Fruit fly (Drosophila melanogaster) whole organism, pupa: ENCODE results near the gene CG13038.

Experiments
- CG10348 ChIP-seq: fragments of 200-800 bp; sonication (Bioruptor generic); IDR thresholded peaks from 2 replicates; pipeline ENCODE4 v1.3.6; 2022; ENCODE audit warnings: missing biosample characterization, missing genetic modification characterization
- CG12605 ChIP-seq: fragments of 200-800 bp; sonication (Bioruptor generic); IDR thresholded peaks from 2 replicates; pipeline ENCODE4 v1.3.6; 2022; ENCODE audit warnings: missing biosample characterization, missing genetic modification characterization
- CG13204 ChIP-seq: fragments of 200-800 bp; sonication (Bioruptor generic); optimal IDR thresholded peaks from 2 replicates; lab custom pipeline; 2018; ENCODE audit warnings: missing biosample characterization, mild to moderate bottlenecking, missing genetic modification characterization, moderate library complexity
- CG14655 ChIP-seq: fragments of 200-800 bp; sonication (Bioruptor generic); optimal IDR thresholded peaks from 3 replicates; lab custom pipeline; 2017; ENCODE audit warnings: mild to moderate bottlenecking, missing biosample characterization, missing genetic modification reagents, missing genetic modification characterization
- CG15710 ChIP-seq: fragments of 200-800 bp; sonication (Bioruptor generic); optimal IDR thresholded peaks from 2 replicates; lab custom pipeline; 2018; ENCODE audit warnings: missing biosample characterization, mild to moderate bottlenecking, missing genetic modification characterization, moderate library complexity
- CG17806 ChIP-seq: fragments of 200-800 bp; sonication (Bioruptor generic); optimal IDR thresholded peaks from 2 replicates; lab custom pipeline; 2018; ENCODE audit warnings: missing biosample characterization, mild to moderate bottlenecking, missing genetic modification characterization, moderate library complexity
- CG32121 ChIP-seq: fragments of 200-800 bp; sonication (Bioruptor generic); IDR thresholded peaks from 2 replicates; pipeline ENCODE4 v1.3.6; 2022; ENCODE audit warnings: missing biosample characterization, missing genetic modification characterization
- CG34367 ChIP-seq: fragments of 200-800 bp; sonication (Bioruptor generic); optimal IDR thresholded peaks from 2 replicates; lab custom pipeline; 2018; ENCODE audit warnings: missing biosample characterization, mild to moderate bottlenecking, missing genetic modification characterization
- CG4496 ChIP-seq: fragments of 200-800 bp; sonication (Bioruptor generic); IDR thresholded peaks from 3 replicates; pipeline ENCODE4 v1.3.6; 2022; ENCODE audit warnings: missing biosample characterization, missing genetic modification characterization
- CG8159 ChIP-seq: fragments of 200-800 bp; sonication (Bioruptor generic); optimal IDR thresholded peaks from 3 replicates; lab custom pipeline; 2018; ENCODE audit warnings: missing biosample characterization, mild to moderate bottlenecking, missing genetic modification characterization, moderate library complexity
- CG8301 ChIP-seq: fragments of 200-800 bp; sonication (Bioruptor generic); optimal IDR thresholded peaks from 2 replicates; lab custom pipeline; 2018; ENCODE audit warnings: missing biosample characterization, mild to moderate bottlenecking, missing genetic modification characterization
- CG9948 ChIP-seq: fragments of 200-800 bp; sonication (Bioruptor generic); optimal IDR thresholded peaks from 2 replicates; lab custom pipeline; 2018; ENCODE audit warnings: missing biosample characterization, mild to moderate bottlenecking, missing genetic modification characterization, moderate library complexity
- D1 ChIP-seq: fragments of 200-800 bp; sonication (Bioruptor generic); optimal IDR thresholded peaks from 2 replicates; lab custom pipeline; 2018; ENCODE audit warnings: missing biosample characterization, mild to moderate bottlenecking, missing genetic modification characterization, moderate library complexity
- EcR ChIP-seq: fragments of 200-800 bp; sonication (Bioruptor generic); optimal IDR thresholded peaks from 3 replicates; lab custom pipeline; 2019; ENCODE audit warnings: missing biosample characterization, missing genetic modification characterization, mild to moderate bottlenecking, moderate library complexity, missing genetic modification reagents
- Ets98B ChIP-seq: fragments of 200-800 bp; sonication (Bioruptor generic); IDR thresholded peaks from 2 replicates; pipeline ENCODE4 v1.3.6; 2022; ENCODE audit warnings: missing biosample characterization, missing genetic modification characterization
- Pif1A ChIP-seq: fragments of 200-800 bp; sonication (Bioruptor generic); optimal IDR thresholded peaks from 3 replicates; lab custom pipeline; 2016; ENCODE audit warnings: missing biosample characterization, missing genetic modification characterization
- Pif1B ChIP-seq: fragments of 200-800 bp; sonication (Bioruptor generic); optimal IDR thresholded peaks from 3 replicates; lab custom pipeline; 2016; ENCODE audit warnings: missing biosample characterization, missing genetic modification characterization
- Snoo ChIP-seq: fragments of 200-800 bp; sonication (Bioruptor generic); optimal IDR thresholded peaks from 3 replicates; lab custom pipeline; 2017; ENCODE audit warnings: missing biosample characterization, mild to moderate bottlenecking, missing genetic modification characterization, inconsistent platforms
- fd96Ca ChIP-seq: fragments of 200-800 bp; sonication (Bioruptor generic); IDR thresholded peaks from 3 replicates; pipeline ENCODE4 v1.3.6; 2022; ENCODE audit warnings: missing biosample characterization, missing genetic modification characterization
- gl ChIP-seq: fragments of 200-800 bp; sonication (Bioruptor generic); optimal IDR thresholded peaks from 2 replicates; lab custom pipeline; 2018; ENCODE audit warnings: missing biosample characterization, mild to moderate bottlenecking, missing genetic modification characterization
- rn ChIP-seq: fragments of 200-800 bp; sonication (Bioruptor generic); IDR thresholded peaks from 2 replicates; pipeline ENCODE4 v1.3.6; 2022; ENCODE audit warnings: missing biosample characterization, missing genetic modification characterization

CG13038 gene

DNA sequence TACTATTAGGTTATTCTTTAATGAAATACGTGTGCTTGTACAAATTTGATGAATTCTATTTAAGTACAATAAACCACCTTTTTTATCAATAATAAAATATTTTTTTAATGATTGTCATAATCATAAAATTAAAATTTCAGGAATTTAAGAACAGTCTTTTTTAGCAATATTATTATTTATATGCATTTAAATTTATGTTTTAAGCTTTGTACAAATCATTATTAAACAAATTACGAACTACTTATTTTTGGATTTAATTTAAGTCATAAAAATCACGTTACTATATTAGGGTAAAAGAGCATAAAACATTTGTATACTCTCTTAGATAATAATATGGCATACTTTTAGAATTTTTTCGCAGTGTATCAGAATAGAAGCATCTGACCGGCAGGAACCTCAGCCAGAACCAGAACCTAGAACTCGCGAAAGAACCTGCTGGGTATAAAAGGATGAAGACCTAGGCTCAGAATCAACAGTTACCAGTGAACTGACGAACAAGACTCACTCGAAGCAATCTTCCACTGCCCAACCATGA is 34.5 kb upstream of the CG13038 start, which contains the start of gene Cpr72Ea:
Cpr72Ea (plus strand) TSS at position 485 of the 535 bp plus-strand sequence.
- TF ChIP-seq D1 (peak; percentile 49), CG32121 (GFP tag; lab: Robert Waterston, UW) (no peak), CG10348 (no peak), CG8301 (no peak), CG14655 (GFP tag; lab: Kevin White, UChicago) (peak; percentile 39), CG34367 (tag; lab: Kevin White, UChicago) (peak; percentile 17), Pif1A (GFP tag; lab: Kevin White, UChicago) (no peak), CG13204 (GFP tag; lab: Kevin White, UChicago) (no peak), CG12605 (no peak), Ets98B (GFP tag; lab: Robert Waterston, UW) (no peak), CG17806 (peak; percentile 6), CG15710 (peak; percentile 55), EcR (GFP tag; lab: Kevin White, UChicago) (no peak), fd96Ca (GFP tag; lab: Robert Waterston, UW) (no peak), CG9948 (tag; lab: Kevin White, UChicago) (peak; percentile 73), CG8159 (tag; lab: Kevin White, UChicago) (peak; percentile 72), Pif1B (GFP tag; lab: Kevin White, UChicago) (no peak), CG4496 (GFP tag; lab: Robert Waterston, UW) (no peak), gl (tag; lab: Kevin White, UChicago) (no peak), Snoo (tag; lab: Kevin White, UChicago) (no peak), rn (GFP tag; lab: Robert Waterston, UW) (no peak)

DNA sequence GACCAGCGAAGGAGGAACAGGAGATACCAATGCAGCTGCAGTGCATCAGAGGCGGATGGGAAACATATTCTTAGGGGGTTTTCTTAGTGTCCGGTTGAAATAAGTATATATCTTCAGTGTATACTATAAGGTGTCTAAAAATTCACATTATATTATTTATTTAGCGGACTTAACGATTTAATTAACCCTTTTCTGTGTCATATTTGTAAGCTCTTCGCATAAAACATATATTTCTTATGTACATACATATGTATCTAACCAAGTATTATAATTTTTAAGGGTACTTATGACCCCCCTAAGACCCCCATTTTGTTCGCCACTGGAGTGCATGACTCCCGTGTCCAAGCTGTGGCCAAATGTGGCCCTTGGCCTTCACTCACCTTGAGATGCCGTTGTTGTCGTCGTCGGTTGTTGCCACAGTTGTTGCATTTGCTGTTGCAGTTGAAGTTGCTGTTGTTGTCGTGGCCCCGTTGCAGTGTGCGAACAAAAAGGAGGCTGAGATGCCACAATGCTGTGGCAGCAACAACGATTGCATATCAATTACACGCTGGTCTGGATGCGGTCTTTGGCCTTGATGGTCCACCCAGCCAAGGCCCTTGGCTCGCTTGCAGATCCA is 33.6 kb upstream of the CG13038 start:
- peak; percentile 97 for TF ChIP-seq CG15710
- TF ChIP-seq rn (GFP tag; lab: Robert Waterston, UW): no peak
- TF ChIP-seq CG32121 (GFP tag; lab: Robert Waterston, UW): no peak
- peak; percentile 98 for TF ChIP-seq CG9948 (tag; lab: Kevin White, UChicago)
- TF ChIP-seq CG8159 (tag; lab: Kevin White, UChicago): peak; percentile 98
- no peak for TF ChIP-seq CG10348
- TF ChIP-seq gl (tag; lab: Kevin White, UChicago): peak; percentile 86
- TF ChIP-seq EcR (GFP tag; lab: Kevin White, UChicago): peak; percentile 91
- peak; percentile 94 for TF ChIP-seq CG17806
- TF ChIP-seq CG34367 (tag; lab: Kevin White, UChicago): peak; percentile 95
- peak; percentile 93 for TF ChIP-seq D1
- TF ChIP-seq CG13204 (GFP tag; lab: Kevin White, UChicago): peak; percentile 90
- no peak for TF ChIP-seq CG4496 (GFP tag; lab: Robert Waterston, UW)
- TF ChIP-seq Ets98B (GFP tag; lab: Robert Waterston, UW): no peak
- no peak for TF ChIP-seq CG12605
- TF ChIP-seq Pif1A (GFP tag; lab: Kevin White, UChicago): peak; percentile 83
- peak; percentile 73 for TF ChIP-seq Snoo (tag; lab: Kevin White, UChicago)
- peak; percentile 83 for TF ChIP-seq CG14655 (GFP tag; lab: Kevin White, UChicago)
- TF ChIP-seq Pif1B (GFP tag; lab: Kevin White, UChicago): peak; percentile 84
- peak; percentile 67 for TF ChIP-seq CG8301
- TF ChIP-seq fd96Ca (GFP tag; lab: Robert Waterston, UW): 0 out of 3 replicates have a peak, but pooled peaks have one; percentile 22

DNA sequence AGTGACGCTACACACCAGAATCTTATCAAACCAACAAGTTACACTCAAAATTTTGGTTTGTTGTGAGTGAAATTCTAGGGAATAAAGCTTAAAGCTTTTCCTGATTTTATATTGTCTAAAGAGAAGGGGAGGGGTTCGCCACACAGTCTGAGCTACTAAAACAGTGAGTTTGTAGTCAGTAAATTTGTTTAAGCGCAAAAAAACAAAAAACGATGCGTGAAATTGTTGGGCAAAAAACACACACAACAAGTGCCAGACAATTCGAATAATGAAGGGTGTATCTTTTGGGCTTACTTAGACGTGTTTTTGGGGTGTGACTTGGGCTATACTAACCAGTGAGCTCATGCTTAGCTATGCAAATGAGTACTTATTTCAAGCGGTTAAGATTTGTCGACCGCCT is 32.1 kb upstream of the CG13038 start:
- TF ChIP-seq fd96Ca (GFP tag; lab: Robert Waterston, UW): no peak
- no peak for TF ChIP-seq CG9948 (tag; lab: Kevin White, UChicago)
- no peak for TF ChIP-seq CG8159 (tag; lab: Kevin White, UChicago)
- no peak for TF ChIP-seq CG13204 (GFP tag; lab: Kevin White, UChicago)
- TF ChIP-seq CG12605: no peak
- TF ChIP-seq CG8301: no peak
- no peak for TF ChIP-seq CG4496 (GFP tag; lab: Robert Waterston, UW)
- TF ChIP-seq CG32121 (GFP tag; lab: Robert Waterston, UW): no peak
- TF ChIP-seq CG10348: no peak
- no peak for TF ChIP-seq CG15710
- no peak for TF ChIP-seq CG14655 (GFP tag; lab: Kevin White, UChicago)
- no peak for TF ChIP-seq EcR (GFP tag; lab: Kevin White, UChicago)
- no peak for TF ChIP-seq Ets98B (GFP tag; lab: Robert Waterston, UW)

DNA sequence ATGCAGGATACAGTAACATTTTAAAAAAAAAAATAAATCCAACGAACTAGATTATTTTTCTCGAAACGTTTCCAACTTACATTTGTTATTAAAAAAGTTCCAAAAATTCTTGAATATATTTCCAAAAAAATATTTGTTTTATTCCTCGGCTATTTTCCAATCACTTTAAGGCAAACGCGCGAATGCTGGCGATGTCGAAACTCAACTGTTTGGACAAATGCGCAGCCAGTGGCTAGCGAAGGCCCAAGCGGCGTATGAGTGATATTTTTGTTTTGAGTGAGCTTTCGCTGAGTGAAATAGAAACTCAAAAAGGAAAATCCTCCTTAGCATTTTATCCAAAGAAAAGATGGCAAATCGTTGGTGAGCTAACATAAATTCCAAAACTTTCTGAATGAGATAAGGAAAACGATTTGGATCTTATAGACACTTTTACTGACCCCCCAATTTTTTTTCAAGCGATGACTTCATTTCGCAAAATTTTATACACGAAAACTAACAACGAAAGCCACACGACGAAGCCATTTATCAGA is 31.6 kb upstream of the CG13038 start, which contains the start of gene ringer:
ringer (minus strand) TSS at position 210 of the 530 bp plus-strand sequence.
- TF ChIP-seq Snoo (tag; lab: Kevin White, UChicago): no peak
- no peak for TF ChIP-seq CG14655 (GFP tag; lab: Kevin White, UChicago)
- no peak for TF ChIP-seq CG34367 (tag; lab: Kevin White, UChicago)
- TF ChIP-seq Pif1B (GFP tag; lab: Kevin White, UChicago): no peak
- no peak for TF ChIP-seq CG17806
- TF ChIP-seq CG15710: no peak
- TF ChIP-seq Pif1A (GFP tag; lab: Kevin White, UChicago): no peak
- TF ChIP-seq rn (GFP tag; lab: Robert Waterston, UW): no peak
- TF ChIP-seq Ets98B (GFP tag; lab: Robert Waterston, UW): no peak
- TF ChIP-seq CG32121 (GFP tag; lab: Robert Waterston, UW): no peak
- no peak for TF ChIP-seq EcR (GFP tag; lab: Kevin White, UChicago)
- no peak for TF ChIP-seq D1
- no peak for TF ChIP-seq CG13204 (GFP tag; lab: Kevin White, UChicago)
- no peak for TF ChIP-seq gl (tag; lab: Kevin White, UChicago)
- no peak for TF ChIP-seq CG4496 (GFP tag; lab: Robert Waterston, UW)
- no peak for TF ChIP-seq CG10348

DNA sequence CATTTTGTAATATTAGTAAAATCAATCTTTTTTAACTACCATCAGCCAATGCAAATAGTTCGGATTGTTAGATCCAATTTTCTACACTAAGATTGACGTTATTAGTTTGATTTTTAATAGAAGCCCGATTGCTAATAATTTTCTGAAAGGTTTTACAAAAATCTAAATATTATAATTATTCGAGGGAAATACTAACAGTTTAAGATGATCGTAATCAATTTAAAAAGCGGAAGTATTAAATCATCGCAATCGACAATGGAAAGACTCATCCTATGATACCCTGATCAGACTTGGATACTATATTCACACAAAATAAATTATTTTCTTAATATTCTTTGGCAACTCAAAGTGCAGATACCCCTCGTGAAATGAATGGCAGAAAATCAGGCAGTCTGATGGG is 30.2 kb upstream of the CG13038 start:
- TF ChIP-seq CG15710 (peak; percentile 16), D1 (peak; percentile 52), CG8159 (tag; lab: Kevin White, UChicago) (peak; percentile 62), CG9948 (tag; lab: Kevin White, UChicago) (peak; percentile 27), Ets98B (GFP tag; lab: Robert Waterston, UW) (no peak)
- TF ChIP-seq, all 21 proteins: peak for 4
